Worm (Caenorhabditis elegans) whole organism, mixed stage, embryonic: ENCODE results near the gene Y57A10A.27.
A peak's percentile ranks its signal among the peaks of the same experiment; 100 is the strongest.

Experiments
- M03D4.4 ChIP-seq: sonication (generic microtip); optimal IDR thresholded peaks from 2 replicates; lab custom pipeline; 2017; ENCODE audit warnings: mild to moderate bottlenecking, missing genetic modification characterization, missing compliant biosample characterization
- bed-3 ChIP-seq: fragments of 200-800 bp; sonication (Bioruptor generic); optimal IDR thresholded peaks from 3 replicates; lab custom pipeline; 2018; ENCODE audit warnings: mild to moderate bottlenecking, missing genetic modification characterization, moderate library complexity, missing compliant biosample characterization
- blmp-1 ChIP-seq: fragments of 150-350 bp; optimal IDR thresholded peaks from 2 replicates; lab custom pipeline; 2014; ENCODE audit warnings: missing biosample characterization, missing genetic modification characterization
- ceh-39 ChIP-seq: fragments of 150-350 bp; optimal IDR thresholded peaks from 2 replicates; lab custom pipeline; 2014; ENCODE audit warnings: missing biosample characterization, missing genetic modification characterization
- ceh-43 ChIP-seq: fragments of 200-800 bp; sonication (Bioruptor generic); optimal IDR thresholded peaks from 2 replicates; lab custom pipeline; 2018; ENCODE audit warnings: mild to moderate bottlenecking, missing genetic modification characterization, moderate library complexity, missing compliant biosample characterization
- ceh-83 ChIP-seq: fragments of 200-800 bp; sonication (Bioruptor generic); optimal IDR thresholded peaks from 2 replicates; lab custom pipeline; 2018; ENCODE audit warnings: mild to moderate bottlenecking, missing genetic modification characterization, missing compliant biosample characterization
- ces-1 ChIP-seq: fragments of 150-350 bp; optimal IDR thresholded peaks from 2 replicates; lab custom pipeline; 2014; ENCODE audit warnings: missing biosample characterization, missing genetic modification reagents, missing genetic modification characterization
- cnd-1 ChIP-seq: fragments of 200-800 bp; sonication (Bioruptor generic); optimal IDR thresholded peaks from 2 replicates; lab custom pipeline; 2018; ENCODE audit warnings: mild to moderate bottlenecking, missing genetic modification characterization, missing compliant biosample characterization
- drap-1 ChIP-seq: fragments of 200-800 bp; sonication (Bioruptor generic); optimal IDR thresholded peaks from 3 replicates; lab custom pipeline; 2018; ENCODE audit warnings: mild to moderate bottlenecking, missing genetic modification characterization, missing compliant biosample characterization
- elt-1 ChIP-seq: sonication (generic microtip); optimal IDR thresholded peaks from 2 replicates; lab custom pipeline; 2017; ENCODE audit warnings: missing genetic modification characterization, mild to moderate bottlenecking, missing compliant biosample characterization, antibody characterized with exemption, moderate library complexity, borderline replicate concordance; ENCODE audit not compliant: insufficient read depth
- elt-3 ChIP-seq: fragments of 150-350 bp; optimal IDR thresholded peaks from 2 replicates; lab custom pipeline; 2014; ENCODE audit warnings: missing biosample characterization, missing genetic modification characterization
- flh-1 ChIP-seq: fragments of 200-800 bp; sonication (Bioruptor generic); optimal IDR thresholded peaks from 2 replicates; lab custom pipeline; 2018; ENCODE audit warnings: mild to moderate bottlenecking, missing genetic modification characterization, moderate library complexity, missing compliant biosample characterization
- ham-2 ChIP-seq: fragments of 200-800 bp; sonication (Bioruptor generic); optimal IDR thresholded peaks from 2 replicates; lab custom pipeline; 2018; ENCODE audit warnings: mild to moderate bottlenecking, missing genetic modification characterization, missing compliant biosample characterization
- hlh-1 ChIP-seq: fragments of 150-350 bp; optimal IDR thresholded peaks from 2 replicates; lab custom pipeline; 2014; ENCODE audit warnings: missing biosample characterization, missing genetic modification reagents, missing genetic modification characterization
- lin-13 ChIP-seq: fragments of 150-350 bp; optimal IDR thresholded peaks from 2 replicates; lab custom pipeline; 2014; ENCODE audit warnings: missing biosample characterization, missing genetic modification characterization
- lin-32 ChIP-seq: fragments of 200-800 bp; sonication (Bioruptor generic); optimal IDR thresholded peaks from 2 replicates; lab custom pipeline; 2018; ENCODE audit warnings: mild to moderate bottlenecking, missing genetic modification characterization, missing compliant biosample characterization
- lsy-2 ChIP-seq: fragments of 150-350 bp; optimal IDR thresholded peaks from 2 replicates; lab custom pipeline; 2014; ENCODE audit warnings: missing biosample characterization, missing genetic modification characterization
- mep-1 ChIP-seq: fragments of 150-350 bp; optimal IDR thresholded peaks from 2 replicates; lab custom pipeline; 2017; ENCODE audit warnings: missing biosample characterization, missing genetic modification reagents, missing genetic modification characterization, inconsistent platforms
- mls-2 ChIP-seq: sonication (generic microtip); optimal IDR thresholded peaks from 2 replicates; lab custom pipeline; 2016; ENCODE audit warnings: mild to moderate bottlenecking, missing genetic modification characterization, moderate library complexity, missing compliant biosample characterization
- nhr-2 ChIP-seq: fragments of 150-350 bp; optimal IDR thresholded peaks from 2 replicates; lab custom pipeline; 2014; ENCODE audit warnings: missing biosample characterization, missing genetic modification characterization
- nhr-237 ChIP-seq: fragments of 150-350 bp; optimal IDR thresholded peaks from 2 replicates; lab custom pipeline; 2014; ENCODE audit warnings: missing biosample characterization, missing genetic modification characterization
- nhr-28 ChIP-seq: fragments of 150-350 bp; optimal IDR thresholded peaks from 2 replicates; lab custom pipeline; 2014; ENCODE audit warnings: missing biosample characterization, missing genetic modification characterization
- nhr-76 ChIP-seq: sonication (generic microtip); optimal IDR thresholded peaks from 2 replicates; lab custom pipeline; 2017; ENCODE audit warnings: missing biosample characterization, missing genetic modification characterization
- pha-4 ChIP-seq: fragments of 150-350 bp; optimal IDR thresholded peaks from 2 replicates; lab custom pipeline; 2018; ENCODE audit warnings: missing biosample characterization, missing genetic modification reagents, missing genetic modification characterization
- sptf-1 ChIP-seq: sonication (generic microtip); optimal IDR thresholded peaks from 2 replicates; lab custom pipeline; 2017; ENCODE audit warnings: mild to moderate bottlenecking, missing genetic modification characterization, moderate library complexity, missing compliant biosample characterization
- tbx-8 ChIP-seq: fragments of 200-800 bp; sonication (Bioruptor generic); optimal IDR thresholded peaks from 2 replicates; lab custom pipeline; 2018; ENCODE audit warnings: mild to moderate bottlenecking, missing genetic modification characterization, moderate library complexity, missing compliant biosample characterization
- unc-120 ChIP-seq: sonication (generic microtip); optimal IDR thresholded peaks from 2 replicates; lab custom pipeline; 2017; ENCODE audit warnings: missing genetic modification characterization, missing compliant biosample characterization; ENCODE audit not compliant: poor library complexity, severe bottlenecking
- unc-39 ChIP-seq: fragments of 150-350 bp; optimal IDR thresholded peaks from 2 replicates; lab custom pipeline; 2014; ENCODE audit warnings: missing biosample characterization, missing genetic modification characterization
- unc-62 ChIP-seq: fragments of 150-350 bp; optimal IDR thresholded peaks from 2 replicates; lab custom pipeline; 2014; ENCODE audit warnings: missing biosample characterization, missing genetic modification reagents, missing genetic modification characterization
- ztf-11 ChIP-seq: fragments of 150-350 bp; optimal IDR thresholded peaks from 2 replicates; lab custom pipeline; 2014; ENCODE audit warnings: missing biosample characterization, missing genetic modification characterization

Gene Y57A10A.27

ce11 chrII:12260538-12260937, 14.3 kb downstream of the Y57A10A.27 start:
- TF ChIP-seq ceh-39 (no peak), flh-1 (no peak), tbx-8 (GFP tag; lab: Kevin White, UChicago) (no peak), unc-62 (GFP tag; lab: Kevin White, UChicago) (no peak), nhr-2 (tag; lab: Kevin White, UChicago) (no peak), ceh-43 (GFP tag; lab: Kevin White, UChicago) (no peak), bed-3 (GFP tag; lab: Kevin White, UChicago) (no peak), mep-1 (tag; lab: Kevin White, UChicago) (no peak), ceh-83 (GFP tag; lab: Kevin White, UChicago) (no peak), nhr-237 (tag; lab: Kevin White, UChicago) (no peak), cnd-1 (no peak), ztf-11 (tag; lab: Kevin White, UChicago) (no peak), mls-2 (tag; lab: Kevin White, UChicago) (no peak), elt-3 (tag; lab: Kevin White, UChicago) (no peak), drap-1 (GFP tag; lab: Kevin White, UChicago) (no peak), lin-13 (tag; lab: Kevin White, UChicago) (no peak), sptf-1 (tag; lab: Kevin White, UChicago) (no peak)

- TF ChIP-seq bed-3 (GFP tag; lab: Kevin White, UChicago) (no peak), lsy-2 (no peak), nhr-28 (tag; lab: Kevin White, UChicago) (no peak), nhr-237 (tag; lab: Kevin White, UChicago) (no peak), flh-1 (no peak), lin-13 (tag; lab: Kevin White, UChicago) (no peak), unc-62 (GFP tag; lab: Kevin White, UChicago) (no peak), cnd-1 (no peak), drap-1 (GFP tag; lab: Kevin White, UChicago) (no peak), ham-2 (GFP tag; lab: Kevin White, UChicago) (no peak), ces-1 (GFP tag; lab: Kevin White, UChicago) (no peak), hlh-1 (no peak), blmp-1 (tag; lab: Kevin White, UChicago) (no peak), nhr-2 (tag; lab: Kevin White, UChicago) (no peak), nhr-76 (no peak), lin-32 (no peak)
Measured at ce11 chrII:12257095-12257494, 17.7 kb downstream of the Y57A10A.27 start.

ce11 chrII:12256528-12256927, 18.3 kb downstream of the Y57A10A.27 start, which contains the start of gene parn-2:
parn-2 (minus strand) TSS chrII:12256628.
- TF ChIP-seq lsy-2 (no peak), lin-32 (no peak), unc-120 (tag; lab: Kevin White, UChicago) (no peak), nhr-2 (tag; lab: Kevin White, UChicago) (no peak), ces-1 (GFP tag; lab: Kevin White, UChicago) (no peak), tbx-8 (GFP tag; lab: Kevin White, UChicago) (no peak), M03D4.4 (tag; lab: Kevin White, UChicago) (no peak), sptf-1 (tag; lab: Kevin White, UChicago) (no peak), unc-39 (tag; lab: Kevin White, UChicago) (no peak), drap-1 (GFP tag; lab: Kevin White, UChicago) (no peak)

ce11 chrII:12255545-12256233, 19.2 kb downstream of the Y57A10A.27 start:
- no peak for TF ChIP-seq lin-32
- peak; percentile 38 for TF ChIP-seq ces-1 (GFP tag; lab: Kevin White, UChicago)

- TF ChIP-seq mls-2 (tag; lab: Kevin White, UChicago) (no peak), ztf-11 (tag; lab: Kevin White, UChicago) (no peak), elt-1 (tag; lab: Kevin White, UChicago) (no peak), pha-4 (tag; lab: Kevin White, UChicago) (no peak), unc-120 (tag; lab: Kevin White, UChicago) (no peak), unc-39 (tag; lab: Kevin White, UChicago) (no peak), ceh-43 (GFP tag; lab: Kevin White, UChicago) (no peak)
Measured at ce11 chrII:12249042-12249441, 25.8 kb downstream of the Y57A10A.27 start, which contains the start of gene tag-276. tag-276 (minus strand) TSS chrII:12249142.
